Worm (Caenorhabditis elegans) whole organism, mixed stage, embryonic: ENCODE results near the gene nhr-235.
"Not testable (repeated sequence)": the region's sequence is repeated elsewhere in the genome, so short reads cannot be mapped to it uniquely, and the experiment has no call there.

Experiments
- M03D4.4 ChIP-seq: sonication (generic microtip); optimal IDR thresholded peaks from 2 replicates; lab custom pipeline; 2017; ENCODE audit warnings: mild to moderate bottlenecking, missing genetic modification characterization, missing compliant biosample characterization
- bed-3 ChIP-seq: fragments of 200-800 bp; sonication (Bioruptor generic); optimal IDR thresholded peaks from 3 replicates; lab custom pipeline; 2018; ENCODE audit warnings: mild to moderate bottlenecking, missing genetic modification characterization, moderate library complexity, missing compliant biosample characterization
- blmp-1 ChIP-seq: fragments of 150-350 bp; optimal IDR thresholded peaks from 2 replicates; lab custom pipeline; 2014; ENCODE audit warnings: missing biosample characterization, missing genetic modification characterization
- ceh-43 ChIP-seq: fragments of 200-800 bp; sonication (Bioruptor generic); optimal IDR thresholded peaks from 2 replicates; lab custom pipeline; 2018; ENCODE audit warnings: mild to moderate bottlenecking, missing genetic modification characterization, moderate library complexity, missing compliant biosample characterization
- ceh-83 ChIP-seq: fragments of 200-800 bp; sonication (Bioruptor generic); optimal IDR thresholded peaks from 2 replicates; lab custom pipeline; 2018; ENCODE audit warnings: mild to moderate bottlenecking, missing genetic modification characterization, missing compliant biosample characterization
- ces-1 ChIP-seq: fragments of 150-350 bp; optimal IDR thresholded peaks from 2 replicates; lab custom pipeline; 2014; ENCODE audit warnings: missing biosample characterization, missing genetic modification reagents, missing genetic modification characterization
- cnd-1 ChIP-seq: fragments of 200-800 bp; sonication (Bioruptor generic); optimal IDR thresholded peaks from 2 replicates; lab custom pipeline; 2018; ENCODE audit warnings: mild to moderate bottlenecking, missing genetic modification characterization, missing compliant biosample characterization
- drap-1 ChIP-seq: fragments of 200-800 bp; sonication (Bioruptor generic); optimal IDR thresholded peaks from 3 replicates; lab custom pipeline; 2018; ENCODE audit warnings: mild to moderate bottlenecking, missing genetic modification characterization, missing compliant biosample characterization
- elt-1 ChIP-seq: sonication (generic microtip); optimal IDR thresholded peaks from 2 replicates; lab custom pipeline; 2017; ENCODE audit warnings: missing genetic modification characterization, mild to moderate bottlenecking, missing compliant biosample characterization, antibody characterized with exemption, moderate library complexity, borderline replicate concordance; ENCODE audit not compliant: insufficient read depth
- elt-3 ChIP-seq: fragments of 150-350 bp; optimal IDR thresholded peaks from 2 replicates; lab custom pipeline; 2014; ENCODE audit warnings: missing biosample characterization, missing genetic modification characterization
- flh-1 ChIP-seq: fragments of 200-800 bp; sonication (Bioruptor generic); optimal IDR thresholded peaks from 2 replicates; lab custom pipeline; 2018; ENCODE audit warnings: mild to moderate bottlenecking, missing genetic modification characterization, moderate library complexity, missing compliant biosample characterization
- ham-2 ChIP-seq: fragments of 200-800 bp; sonication (Bioruptor generic); optimal IDR thresholded peaks from 2 replicates; lab custom pipeline; 2018; ENCODE audit warnings: mild to moderate bottlenecking, missing genetic modification characterization, missing compliant biosample characterization
- hlh-1 ChIP-seq: fragments of 150-350 bp; optimal IDR thresholded peaks from 2 replicates; lab custom pipeline; 2014; ENCODE audit warnings: missing biosample characterization, missing genetic modification reagents, missing genetic modification characterization
- lin-13 ChIP-seq: fragments of 150-350 bp; optimal IDR thresholded peaks from 2 replicates; lab custom pipeline; 2014; ENCODE audit warnings: missing biosample characterization, missing genetic modification characterization
- lin-32 ChIP-seq: fragments of 200-800 bp; sonication (Bioruptor generic); optimal IDR thresholded peaks from 2 replicates; lab custom pipeline; 2018; ENCODE audit warnings: mild to moderate bottlenecking, missing genetic modification characterization, missing compliant biosample characterization
- lsy-2 ChIP-seq: fragments of 150-350 bp; optimal IDR thresholded peaks from 2 replicates; lab custom pipeline; 2014; ENCODE audit warnings: missing biosample characterization, missing genetic modification characterization
- mab-5 ChIP-seq: fragments of 150-350 bp; optimal IDR thresholded peaks from 2 replicates; lab custom pipeline; 2014; ENCODE audit warnings: missing biosample characterization, missing genetic modification characterization
- mep-1 ChIP-seq: fragments of 150-350 bp; optimal IDR thresholded peaks from 2 replicates; lab custom pipeline; 2017; ENCODE audit warnings: missing biosample characterization, missing genetic modification reagents, missing genetic modification characterization, inconsistent platforms
- mls-2 ChIP-seq: sonication (generic microtip); optimal IDR thresholded peaks from 2 replicates; lab custom pipeline; 2016; ENCODE audit warnings: mild to moderate bottlenecking, missing genetic modification characterization, moderate library complexity, missing compliant biosample characterization
- nhr-12 ChIP-seq: fragments of 150-350 bp; optimal IDR thresholded peaks from 2 replicates; lab custom pipeline; 2014; ENCODE audit warnings: missing biosample characterization, missing genetic modification characterization
- nhr-237 ChIP-seq: fragments of 150-350 bp; optimal IDR thresholded peaks from 2 replicates; lab custom pipeline; 2014; ENCODE audit warnings: missing biosample characterization, missing genetic modification characterization
- nhr-28 ChIP-seq: fragments of 150-350 bp; optimal IDR thresholded peaks from 2 replicates; lab custom pipeline; 2014; ENCODE audit warnings: missing biosample characterization, missing genetic modification characterization
- nhr-76 ChIP-seq: sonication (generic microtip); optimal IDR thresholded peaks from 2 replicates; lab custom pipeline; 2017; ENCODE audit warnings: missing biosample characterization, missing genetic modification characterization
- pha-4 ChIP-seq: fragments of 150-350 bp; optimal IDR thresholded peaks from 2 replicates; lab custom pipeline; 2018; ENCODE audit warnings: missing biosample characterization, missing genetic modification reagents, missing genetic modification characterization
- sem-2 ChIP-seq: fragments of 200-800 bp; sonication (Bioruptor generic); optimal IDR thresholded peaks from 2 replicates; lab custom pipeline; 2018; ENCODE audit warnings: mild to moderate bottlenecking, missing genetic modification characterization, missing compliant biosample characterization
- snpc-4 ChIP-seq: fragments of 150-350 bp; optimal IDR thresholded peaks from 2 replicates; lab custom pipeline; 2014; ENCODE audit warnings: missing biosample characterization, missing genetic modification characterization
- tbx-8 ChIP-seq: fragments of 200-800 bp; sonication (Bioruptor generic); optimal IDR thresholded peaks from 2 replicates; lab custom pipeline; 2018; ENCODE audit warnings: mild to moderate bottlenecking, missing genetic modification characterization, moderate library complexity, missing compliant biosample characterization
- unc-120 ChIP-seq: sonication (generic microtip); optimal IDR thresholded peaks from 2 replicates; lab custom pipeline; 2017; ENCODE audit warnings: missing genetic modification characterization, missing compliant biosample characterization; ENCODE audit not compliant: poor library complexity, severe bottlenecking
- zip-8 ChIP-seq: fragments of 150-350 bp; optimal IDR thresholded peaks from 2 replicates; lab custom pipeline; 2014; ENCODE audit warnings: missing biosample characterization, missing genetic modification characterization
- ztf-11 ChIP-seq: fragments of 150-350 bp; optimal IDR thresholded peaks from 2 replicates; lab custom pipeline; 2014; ENCODE audit warnings: missing biosample characterization, missing genetic modification characterization

The nhr-235 gene

DNA sequence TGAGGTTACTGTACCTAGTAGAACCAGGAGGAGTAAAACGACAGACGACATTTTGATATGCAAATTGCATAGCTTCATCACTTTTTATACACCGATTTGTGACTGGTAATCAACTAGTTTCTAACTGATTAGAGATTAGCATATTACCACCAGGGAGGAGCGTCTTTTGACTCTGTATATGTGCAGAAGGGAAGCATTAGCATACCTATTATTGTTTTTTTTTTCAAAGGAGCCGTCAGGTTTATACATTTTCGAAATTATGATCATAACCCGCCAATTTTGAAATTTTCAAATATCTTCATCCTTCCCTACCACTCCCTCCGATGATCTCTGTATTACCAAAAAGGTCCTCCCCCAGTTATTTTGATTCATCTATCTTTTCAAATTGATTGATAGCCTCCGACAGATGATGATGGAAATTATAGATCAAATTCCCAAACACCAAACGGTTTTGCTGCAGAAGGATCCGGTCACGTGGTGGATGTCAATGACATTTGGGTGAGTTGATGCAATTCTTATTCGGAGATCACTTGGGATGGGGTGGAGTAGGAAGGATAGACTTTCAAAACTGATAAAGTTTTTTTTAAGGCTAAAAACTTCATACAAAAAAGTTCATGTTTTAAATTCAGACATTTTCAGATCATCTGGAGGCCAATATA is 18.4 kb upstream of the nhr-235 start, which contains the start of gene nspe-8:
TSS of gene nspe-8 (minus strand) at position 51 of the 659 bp plus-strand sequence.
- no peak for TF ChIP-seq mep-1 (tag; lab: Kevin White, UChicago)
- TF ChIP-seq cnd-1 (tag; lab: Kevin White, UChicago), result no peak
- no peak for TF ChIP-seq hlh-1 (tag; lab: Kevin White, UChicago)
- TF ChIP-seq nhr-12 (tag; lab: Kevin White, UChicago), result no peak
- TF ChIP-seq ces-1 (GFP tag; lab: Kevin White, UChicago), result no peak
- TF ChIP-seq ceh-83 (GFP tag; lab: Kevin White, UChicago), result no peak
- no peak for TF ChIP-seq mls-2 (tag; lab: Kevin White, UChicago)
- no peak for TF ChIP-seq M03D4.4 (tag; lab: Kevin White, UChicago)
- no peak for TF ChIP-seq unc-120 (tag; lab: Kevin White, UChicago)
- no peak for TF ChIP-seq elt-3 (tag; lab: Kevin White, UChicago)
- TF ChIP-seq lin-32, result no peak
- no peak for TF ChIP-seq blmp-1 (tag; lab: Kevin White, UChicago)
- no peak for TF ChIP-seq bed-3
- no peak for TF ChIP-seq nhr-237 (tag; lab: Kevin White, UChicago)
- TF ChIP-seq tbx-8 (GFP tag; lab: Kevin White, UChicago), result no peak
- TF ChIP-seq ham-2 (GFP tag; lab: Kevin White, UChicago), result no peak
- TF ChIP-seq nhr-76 (tag; lab: Kevin White, UChicago), result no peak
- no peak for TF ChIP-seq flh-1
- no peak for TF ChIP-seq elt-1 (tag; lab: Kevin White, UChicago)
- no peak for TF ChIP-seq nhr-28 (tag; lab: Kevin White, UChicago)
- TF ChIP-seq, all 35 proteins: peak for 0

- TF ChIP-seq cnd-1 (tag; lab: Kevin White, UChicago), result no peak
- no peak for TF ChIP-seq ham-2 (GFP tag; lab: Kevin White, UChicago)
These were observed 17.6 kb upstream of the nhr-235 start for ce11 chrII:12622843-12623242.

ce11 chrII:12624433-12624832 is 16.0 kb upstream of the nhr-235 start, which contains the start of gene Y38E10A.14:
Gene Y38E10A.14, minus strand, starts transcription at chrII:12624533.
- not testable (repeated sequence) for TF ChIP-seq M03D4.4, blmp-1, nhr-76 (tag; lab: Kevin White, UChicago)

DNA sequence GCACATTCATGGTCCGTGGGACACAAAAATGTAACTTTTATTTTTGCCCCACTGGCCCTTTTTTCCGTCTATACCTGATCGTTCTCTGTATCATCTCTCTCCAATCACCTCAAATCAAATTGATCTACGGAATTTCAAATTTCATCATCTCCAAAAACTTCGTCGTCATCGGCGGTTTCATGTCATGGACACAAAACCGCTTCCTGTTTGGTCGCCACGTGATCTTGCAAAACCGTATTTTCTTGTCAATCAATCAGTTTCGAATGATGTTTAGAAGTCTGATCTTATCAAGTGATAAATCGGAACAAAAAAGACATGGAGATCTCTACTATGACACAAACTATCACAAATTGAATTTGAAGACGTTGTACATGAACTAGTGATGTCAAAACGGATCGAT is 14.8 kb upstream of the nhr-235 start:
- no peak for TF ChIP-seq mep-1 (tag; lab: Kevin White, UChicago)

ce11 chrII:12626120-12626624 is 14.3 kb upstream of the nhr-235 start:
- TF ChIP-seq ham-2 (GFP tag; lab: Kevin White, UChicago), result no peak
- TF ChIP-seq flh-1, result no peak
- no peak for TF ChIP-seq ces-1 (GFP tag; lab: Kevin White, UChicago)
- TF ChIP-seq mls-2 (tag; lab: Kevin White, UChicago), result no peak
- TF ChIP-seq cnd-1 (tag; lab: Kevin White, UChicago), result no peak
- no peak for TF ChIP-seq drap-1 (GFP tag; lab: Kevin White, UChicago)
- no peak for TF ChIP-seq snpc-4 (tag; lab: Kevin White, UChicago)
- no peak for TF ChIP-seq ztf-11 (tag; lab: Kevin White, UChicago)
- no peak for TF ChIP-seq elt-3 (tag; lab: Kevin White, UChicago)
- no peak for TF ChIP-seq pha-4 (tag; lab: Kevin White, UChicago)
- no peak for TF ChIP-seq blmp-1 (tag; lab: Kevin White, UChicago)
- no peak for TF ChIP-seq ceh-83 (GFP tag; lab: Kevin White, UChicago)
- TF ChIP-seq lin-13 (tag; lab: Kevin White, UChicago), result no peak

DNA sequence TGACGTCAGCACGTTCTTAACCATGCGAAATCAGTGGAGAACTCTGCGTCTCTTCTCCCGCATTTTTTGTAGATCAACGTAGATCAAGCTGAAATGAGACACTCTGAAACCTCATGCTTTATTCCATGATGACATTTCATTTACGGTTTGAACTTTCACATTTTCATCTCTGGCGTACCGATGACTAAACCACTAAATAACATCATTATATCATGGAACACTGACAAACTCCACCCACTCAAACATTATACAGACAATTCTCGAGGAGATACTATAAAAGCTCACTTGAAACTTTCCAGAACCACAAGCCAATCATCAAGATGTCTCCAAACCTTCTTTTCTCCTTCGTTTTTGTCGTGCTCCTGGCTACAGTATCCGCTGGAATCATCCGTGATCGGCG is 13.6 kb upstream of the nhr-235 start, which contains the start of gene nspe-7:
TSS of gene nspe-7 (plus strand) at position 301 of the 400 bp plus-strand sequence.
- TF ChIP-seq ceh-83 (GFP tag; lab: Kevin White, UChicago) (no peak), mls-2 (tag; lab: Kevin White, UChicago) (no peak), mab-5 (tag; lab: Kevin White, UChicago) (no peak), snpc-4 (tag; lab: Kevin White, UChicago) (no peak), lin-32 (no peak), nhr-28 (tag; lab: Kevin White, UChicago) (no peak), ztf-11 (tag; lab: Kevin White, UChicago) (no peak), zip-8 (tag; lab: Kevin White, UChicago) (no peak), lin-13 (tag; lab: Kevin White, UChicago) (no peak), ceh-43 (no peak), ces-1 (GFP tag; lab: Kevin White, UChicago) (no peak), pha-4 (tag; lab: Kevin White, UChicago) (no peak), unc-120 (tag; lab: Kevin White, UChicago) (no peak), nhr-237 (tag; lab: Kevin White, UChicago) (no peak), ham-2 (GFP tag; lab: Kevin White, UChicago) (no peak), lsy-2 (no peak), elt-3 (tag; lab: Kevin White, UChicago) (no peak), sem-2 (GFP tag; lab: Kevin White, UChicago) (no peak)
